Fruit fly (Drosophila melanogaster) whole organism, pupa: ENCODE results near the gene CG42304.

Source experiments
- CG10348 ChIP-seq: fragments of 200-800 bp; sonication (Bioruptor generic); IDR thresholded peaks from 2 replicates; pipeline ENCODE4 v1.3.6; 2022; ENCODE audit warnings: missing biosample characterization, missing genetic modification characterization
- CG12605 ChIP-seq: fragments of 200-800 bp; sonication (Bioruptor generic); IDR thresholded peaks from 2 replicates; pipeline ENCODE4 v1.3.6; 2022; ENCODE audit warnings: missing biosample characterization, missing genetic modification characterization
- CG13204 ChIP-seq: fragments of 200-800 bp; sonication (Bioruptor generic); optimal IDR thresholded peaks from 2 replicates; lab custom pipeline; 2018; ENCODE audit warnings: missing biosample characterization, mild to moderate bottlenecking, missing genetic modification characterization, moderate library complexity
- CG14655 ChIP-seq: fragments of 200-800 bp; sonication (Bioruptor generic); optimal IDR thresholded peaks from 3 replicates; lab custom pipeline; 2017; ENCODE audit warnings: mild to moderate bottlenecking, missing biosample characterization, missing genetic modification reagents, missing genetic modification characterization
- CG15710 ChIP-seq: fragments of 200-800 bp; sonication (Bioruptor generic); optimal IDR thresholded peaks from 2 replicates; lab custom pipeline; 2018; ENCODE audit warnings: missing biosample characterization, mild to moderate bottlenecking, missing genetic modification characterization, moderate library complexity
- CG17806 ChIP-seq: fragments of 200-800 bp; sonication (Bioruptor generic); optimal IDR thresholded peaks from 2 replicates; lab custom pipeline; 2018; ENCODE audit warnings: missing biosample characterization, mild to moderate bottlenecking, missing genetic modification characterization, moderate library complexity
- CG32121 ChIP-seq: fragments of 200-800 bp; sonication (Bioruptor generic); IDR thresholded peaks from 2 replicates; pipeline ENCODE4 v1.3.6; 2022; ENCODE audit warnings: missing biosample characterization, missing genetic modification characterization
- CG34367 ChIP-seq: fragments of 200-800 bp; sonication (Bioruptor generic); optimal IDR thresholded peaks from 2 replicates; lab custom pipeline; 2018; ENCODE audit warnings: missing biosample characterization, mild to moderate bottlenecking, missing genetic modification characterization
- CG4496 ChIP-seq: fragments of 200-800 bp; sonication (Bioruptor generic); IDR thresholded peaks from 3 replicates; pipeline ENCODE4 v1.3.6; 2022; ENCODE audit warnings: missing biosample characterization, missing genetic modification characterization
- CG8159 ChIP-seq: fragments of 200-800 bp; sonication (Bioruptor generic); optimal IDR thresholded peaks from 3 replicates; lab custom pipeline; 2018; ENCODE audit warnings: missing biosample characterization, mild to moderate bottlenecking, missing genetic modification characterization, moderate library complexity
- CG8301 ChIP-seq: fragments of 200-800 bp; sonication (Bioruptor generic); optimal IDR thresholded peaks from 2 replicates; lab custom pipeline; 2018; ENCODE audit warnings: missing biosample characterization, mild to moderate bottlenecking, missing genetic modification characterization
- CG9948 ChIP-seq: fragments of 200-800 bp; sonication (Bioruptor generic); optimal IDR thresholded peaks from 2 replicates; lab custom pipeline; 2018; ENCODE audit warnings: missing biosample characterization, mild to moderate bottlenecking, missing genetic modification characterization, moderate library complexity
- D1 ChIP-seq: fragments of 200-800 bp; sonication (Bioruptor generic); optimal IDR thresholded peaks from 2 replicates; lab custom pipeline; 2018; ENCODE audit warnings: missing biosample characterization, mild to moderate bottlenecking, missing genetic modification characterization, moderate library complexity
- EcR ChIP-seq: fragments of 200-800 bp; sonication (Bioruptor generic); optimal IDR thresholded peaks from 3 replicates; lab custom pipeline; 2019; ENCODE audit warnings: missing biosample characterization, missing genetic modification characterization, mild to moderate bottlenecking, moderate library complexity, missing genetic modification reagents
- Ets98B ChIP-seq: fragments of 200-800 bp; sonication (Bioruptor generic); IDR thresholded peaks from 2 replicates; pipeline ENCODE4 v1.3.6; 2022; ENCODE audit warnings: missing biosample characterization, missing genetic modification characterization
- Pif1A ChIP-seq: fragments of 200-800 bp; sonication (Bioruptor generic); optimal IDR thresholded peaks from 3 replicates; lab custom pipeline; 2016; ENCODE audit warnings: missing biosample characterization, missing genetic modification characterization
- Pif1B ChIP-seq: fragments of 200-800 bp; sonication (Bioruptor generic); optimal IDR thresholded peaks from 3 replicates; lab custom pipeline; 2016; ENCODE audit warnings: missing biosample characterization, missing genetic modification characterization
- Snoo ChIP-seq: fragments of 200-800 bp; sonication (Bioruptor generic); optimal IDR thresholded peaks from 3 replicates; lab custom pipeline; 2017; ENCODE audit warnings: missing biosample characterization, mild to moderate bottlenecking, missing genetic modification characterization, inconsistent platforms
- fd96Ca ChIP-seq: fragments of 200-800 bp; sonication (Bioruptor generic); IDR thresholded peaks from 3 replicates; pipeline ENCODE4 v1.3.6; 2022; ENCODE audit warnings: missing biosample characterization, missing genetic modification characterization
- gl ChIP-seq: fragments of 200-800 bp; sonication (Bioruptor generic); optimal IDR thresholded peaks from 2 replicates; lab custom pipeline; 2018; ENCODE audit warnings: missing biosample characterization, mild to moderate bottlenecking, missing genetic modification characterization
- rn ChIP-seq: fragments of 200-800 bp; sonication (Bioruptor generic); IDR thresholded peaks from 2 replicates; pipeline ENCODE4 v1.3.6; 2022; ENCODE audit warnings: missing biosample characterization, missing genetic modification characterization

Gene CG42304

dm6 chr3L:2632763-2633100, 19.2 kb upstream of the CG42304 start:
- TF ChIP-seq Snoo (tag; lab: Kevin White, UChicago) (no peak), CG4496 (GFP tag; lab: Robert Waterston, UW) (0 out of 3 replicates have a peak, but pooled peaks have one; percentile 7), fd96Ca (GFP tag; lab: Robert Waterston, UW) (peak; percentile 54; the same call in 1 of the 3 replicates), CG32121 (GFP tag; lab: Robert Waterston, UW) (no peak), CG10348 (GFP tag; lab: Robert Waterston, UW) (no peak), Pif1A (GFP tag; lab: Kevin White, UChicago) (no peak), Ets98B (GFP tag; lab: Robert Waterston, UW) (peak; percentile 31), CG8159 (no peak), CG17806 (no peak), CG13204 (GFP tag; lab: Kevin White, UChicago) (peak; percentile 82), CG15710 (no peak)

DNA sequence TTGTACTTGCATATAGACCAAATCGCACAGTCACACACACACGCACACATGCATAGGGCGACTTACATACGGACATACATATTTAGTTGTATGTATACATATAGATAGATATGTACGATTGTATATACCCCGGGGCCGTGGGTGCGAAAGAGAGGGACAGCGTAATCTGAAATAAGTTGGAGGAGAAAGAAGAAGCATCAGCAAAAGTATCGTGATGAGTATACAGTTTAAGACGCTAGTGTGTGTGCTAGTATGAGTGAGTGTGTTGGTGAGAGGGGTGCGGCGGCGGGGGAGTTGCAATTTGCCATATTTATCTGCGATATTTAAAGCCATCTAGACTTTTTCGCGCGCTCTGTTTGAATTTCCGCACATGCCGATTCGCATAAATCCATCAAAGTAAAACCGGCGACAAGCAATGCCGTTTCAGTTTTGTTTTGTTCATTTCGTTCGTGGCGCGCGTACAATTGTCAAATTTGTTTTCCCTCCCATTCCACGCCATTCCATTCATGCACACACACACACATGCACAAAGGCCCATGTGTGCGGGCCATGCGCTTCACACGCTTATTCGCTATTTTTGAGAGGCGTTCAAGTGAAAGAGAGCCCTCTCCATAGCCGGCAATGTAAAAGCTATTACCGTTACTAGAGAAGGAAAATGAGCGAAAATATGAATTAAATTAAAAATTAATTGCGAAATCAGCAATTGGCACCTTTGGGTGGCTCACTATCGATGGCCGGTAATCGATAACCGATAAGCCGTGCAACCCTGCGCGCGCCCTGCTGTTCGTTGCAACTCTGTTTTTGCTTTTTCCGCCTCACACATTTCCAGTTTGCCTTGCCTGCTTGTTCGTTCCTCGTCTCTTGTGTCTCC, 16.7 kb upstream of the CG42304 start:
- TF ChIP-seq Snoo (tag; lab: Kevin White, UChicago) (peak; percentile 86), CG17806 (peak; percentile 12), Pif1A (GFP tag; lab: Kevin White, UChicago) (peak; percentile 68), Ets98B (GFP tag; lab: Robert Waterston, UW) (peak; percentile 71), gl (tag; lab: Kevin White, UChicago) (peak; percentile 45), CG4496 (GFP tag; lab: Robert Waterston, UW) (peak; percentile 83), CG9948 (no peak), CG10348 (GFP tag; lab: Robert Waterston, UW) (no peak), Pif1B (GFP tag; lab: Kevin White, UChicago) (peak; percentile 44), CG15710 (peak; percentile 49), CG12605 (GFP tag; lab: Robert Waterston, UW) (peak; percentile 21; the same call in 1 of the 2 replicates), CG13204 (GFP tag; lab: Kevin White, UChicago) (peak; percentile 62), EcR (GFP tag; lab: Kevin White, UChicago) (no peak), CG8159 (peak; percentile 60), D1 (tag; lab: Kevin White, UChicago) (no peak), fd96Ca (GFP tag; lab: Robert Waterston, UW) (peak; percentile 61; the same call in 2 of the 3 replicates), CG14655 (no peak), CG8301 (tag; lab: Kevin White, UChicago) (no peak), CG34367 (tag; lab: Kevin White, UChicago) (peak; percentile 49), CG32121 (GFP tag; lab: Robert Waterston, UW) (peak; percentile 45), rn (0 out of 2 replicates have a peak, but pooled peaks have one; percentile 14)

DNA sequence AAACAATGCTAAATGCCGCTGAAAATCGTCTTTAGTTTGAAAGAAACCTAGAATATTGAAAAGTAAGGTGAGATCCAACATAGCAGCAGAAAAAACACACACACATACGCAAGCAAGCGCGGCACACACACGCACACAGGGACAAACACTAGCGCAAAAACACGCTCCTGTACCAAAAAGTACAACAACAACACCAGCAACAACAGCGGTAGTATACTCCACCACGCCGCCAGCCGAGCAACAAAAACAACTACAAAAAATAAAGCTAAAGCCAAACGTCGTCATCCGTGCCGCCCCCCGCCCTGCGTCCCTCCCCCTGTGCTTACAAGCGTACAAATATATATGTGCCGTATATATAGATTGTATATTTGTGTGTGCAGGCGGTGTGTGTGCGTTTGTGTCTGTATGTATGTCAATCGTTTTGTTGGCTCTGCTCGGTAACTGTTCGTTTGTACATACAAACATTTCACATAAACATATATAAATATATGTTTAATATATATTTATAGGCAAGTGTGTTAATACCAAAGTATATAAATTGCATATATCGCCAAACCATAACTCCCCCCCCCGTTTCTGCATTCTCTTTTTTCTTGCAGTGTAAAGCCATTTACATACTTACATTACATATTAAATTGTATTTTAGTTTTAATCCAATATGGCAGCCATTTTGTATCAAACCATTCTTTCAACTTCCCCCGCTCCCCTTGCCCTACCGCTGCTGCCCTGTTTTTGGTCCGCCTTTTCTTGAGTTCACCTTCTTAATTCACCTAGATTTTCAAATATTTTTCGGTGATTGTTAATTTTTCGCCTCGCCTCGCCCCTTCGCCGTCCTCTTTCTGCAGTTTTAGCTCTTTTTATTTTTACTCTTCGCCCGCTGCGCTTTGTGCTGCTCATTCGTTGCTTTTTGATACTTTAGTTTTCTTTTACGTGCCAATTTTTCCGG, 15.6 kb upstream of the CG42304 start:
- peak; percentile 62 for TF ChIP-seq CG32121 (GFP tag; lab: Robert Waterston, UW)
- TF ChIP-seq CG12605 (GFP tag; lab: Robert Waterston, UW) = peak; percentile 55
- no peak for TF ChIP-seq Snoo (tag; lab: Kevin White, UChicago)
- TF ChIP-seq EcR (GFP tag; lab: Kevin White, UChicago) = no peak
- peak; percentile 65 for TF ChIP-seq CG17806
- no peak for TF ChIP-seq Pif1A (GFP tag; lab: Kevin White, UChicago)
- no peak for TF ChIP-seq CG8301 (tag; lab: Kevin White, UChicago)
- no peak for TF ChIP-seq rn
- TF ChIP-seq CG15710 = peak; percentile 27
- no peak for TF ChIP-seq CG34367 (tag; lab: Kevin White, UChicago)
- TF ChIP-seq D1 (tag; lab: Kevin White, UChicago) = no peak
- TF ChIP-seq CG4496 (GFP tag; lab: Robert Waterston, UW) = peak; percentile 58; the same call in 1 of the 3 replicates
- TF ChIP-seq CG9948 = peak; percentile 27
- peak; percentile 55 for TF ChIP-seq Pif1B (GFP tag; lab: Kevin White, UChicago)
- TF ChIP-seq fd96Ca (GFP tag; lab: Robert Waterston, UW) = no peak; the same call in 2 of the 3 replicates
- TF ChIP-seq CG8159 = peak; percentile 53
- peak; percentile 76; the same call in 1 of the 2 replicates for TF ChIP-seq Ets98B (GFP tag; lab: Robert Waterston, UW)
- TF ChIP-seq CG13204 (GFP tag; lab: Kevin White, UChicago) = peak; percentile 29
- no peak for TF ChIP-seq CG10348 (GFP tag; lab: Robert Waterston, UW)
- no peak for TF ChIP-seq gl (tag; lab: Kevin White, UChicago)
- no peak for TF ChIP-seq CG14655
- TF ChIP-seq, all 21 proteins: peak for 10

- TF ChIP-seq D1 (tag; lab: Kevin White, UChicago) (no peak), CG4496 (GFP tag; lab: Robert Waterston, UW) (no peak), gl (tag; lab: Kevin White, UChicago) (no peak), CG17806 (no peak), CG32121 (GFP tag; lab: Robert Waterston, UW) (no peak), Snoo (tag; lab: Kevin White, UChicago) (no peak), CG9948 (no peak), Ets98B (GFP tag; lab: Robert Waterston, UW) (no peak)
- TF ChIP-seq, all 21 proteins: peak for 0
These were observed 8.6 kb upstream of the CG42304 start, which contains the start of gene CG14949 for dm6 chr3L:2643324-2643723. Gene CG14949 (minus strand): TSS chr3L:2643424.
